Fruit fly (Drosophila melanogaster) whole organism, wandering third instar larva: ENCODE data around the gene CG4629.

Experiments
- Dfd ChIP-seq: fragments of >200 bp; optimal IDR thresholded peaks from 2 replicates; lab custom pipeline; 2017; ENCODE audit warnings: missing biosample characterization, missing genetic modification characterization
- Dif ChIP-seq: fragments of 200-275, 200-300 bp; sonication (Bioruptor generic); optimal IDR thresholded peaks from 2 replicates; lab custom pipeline; 2018; ENCODE audit warnings: missing biosample characterization, missing genetic modification characterization; ENCODE audit not compliant: partially characterized antibody
- Hr78 ChIP-seq: fragments of >200 bp; optimal IDR thresholded peaks from 2 replicates; lab custom pipeline; 2017; ENCODE audit warnings: missing biosample characterization, missing genetic modification characterization
- Hr83 ChIP-seq: fragments of 200-300 bp; sonication (Bioruptor generic); optimal IDR thresholded peaks from 2 replicates; lab custom pipeline; 2016; ENCODE audit warnings: missing biosample characterization, mild to moderate bottlenecking, missing genetic modification characterization, moderate library complexity; ENCODE audit not compliant: poor library complexity, severe bottlenecking
- Jra ChIP-seq: sonication (Bioruptor generic); optimal IDR thresholded peaks from 2 replicates; lab custom pipeline; 2016; ENCODE audit warnings: missing biosample characterization, missing genetic modification characterization
- Myc ChIP-seq: fragments of >200 bp; optimal IDR thresholded peaks from 2 replicates; lab custom pipeline; 2017
- N ChIP-seq: fragments of >200 bp; optimal IDR thresholded peaks from 2 replicates; lab custom pipeline; 2018; ENCODE audit warnings: missing biosample characterization, missing external identifiers, missing genetic modification characterization
- OdsH ChIP-seq: fragments of 200-800 bp; sonication (Bioruptor generic); optimal IDR thresholded peaks from 2 replicates; lab custom pipeline; 2016; ENCODE audit warnings: missing biosample characterization, mild to moderate bottlenecking, missing genetic modification characterization
- br ChIP-seq: fragments of 200-800 bp; sonication (Bioruptor generic); optimal IDR thresholded peaks from 2 replicates; lab custom pipeline; 2016; ENCODE audit warnings: missing biosample characterization, missing genetic modification characterization
- ey ChIP-seq: fragments of 200-800 bp; sonication (Bioruptor generic); optimal IDR thresholded peaks from 2 replicates; lab custom pipeline; 2016; ENCODE audit warnings: missing biosample characterization, missing genetic modification characterization
- psq ChIP-seq: fragments of 200-800 bp; sonication (Bioruptor generic); optimal IDR thresholded peaks from 3 replicates; lab custom pipeline; 2017; ENCODE audit warnings: missing biosample characterization, mild to moderate bottlenecking, missing genetic modification characterization, moderate library complexity
- rgr ChIP-seq: fragments of 200-800 bp; sonication (Bioruptor generic); optimal IDR thresholded peaks from 3 replicates; lab custom pipeline; 2016; ENCODE audit warnings: missing biosample characterization, mild to moderate bottlenecking, missing genetic modification characterization
- tai ChIP-seq: sonication (Bioruptor generic); optimal IDR thresholded peaks from 2 replicates; lab custom pipeline; 2016; ENCODE audit warnings: missing biosample characterization, missing genetic modification characterization
- usp ChIP-seq: fragments of >200 bp; optimal IDR thresholded peaks from 2 replicates; lab custom pipeline; 2017; ENCODE audit warnings: missing biosample characterization, missing genetic modification characterization

dm6 chr2L:1123078-1123818, 20.9 kb upstream of the CG4629 start:
- TF ChIP-seq Dfd = no peak
- no peak for TF ChIP-seq psq
- TF ChIP-seq ey (GFP tag; lab: Kevin White, UChicago) = no peak
- no peak for TF ChIP-seq rgr (GFP tag; lab: Kevin White, UChicago)
- no peak for TF ChIP-seq Hr78
- no peak for TF ChIP-seq Dif (GFP tag; lab: Kevin White, UChicago)
- TF ChIP-seq OdsH (GFP tag; lab: Kevin White, UChicago) = no peak
- TF ChIP-seq usp (GFP tag; lab: Kevin White, UChicago) = no peak
- no peak for TF ChIP-seq br (GFP tag; lab: Kevin White, UChicago)
- TF ChIP-seq tai (GFP tag; lab: Kevin White, UChicago) = no peak
- TF ChIP-seq Hr83 = no peak
- TF ChIP-seq Jra (GFP tag; lab: Kevin White, UChicago) = no peak
- no peak for TF ChIP-seq Myc (lab: Kevin White, UChicago)
- TF ChIP-seq N (GFP tag; lab: Kevin White, UChicago) = no peak
